Worm (Caenorhabditis elegans): ENCODE measurements around the gene F52C9.5.

DNA sequence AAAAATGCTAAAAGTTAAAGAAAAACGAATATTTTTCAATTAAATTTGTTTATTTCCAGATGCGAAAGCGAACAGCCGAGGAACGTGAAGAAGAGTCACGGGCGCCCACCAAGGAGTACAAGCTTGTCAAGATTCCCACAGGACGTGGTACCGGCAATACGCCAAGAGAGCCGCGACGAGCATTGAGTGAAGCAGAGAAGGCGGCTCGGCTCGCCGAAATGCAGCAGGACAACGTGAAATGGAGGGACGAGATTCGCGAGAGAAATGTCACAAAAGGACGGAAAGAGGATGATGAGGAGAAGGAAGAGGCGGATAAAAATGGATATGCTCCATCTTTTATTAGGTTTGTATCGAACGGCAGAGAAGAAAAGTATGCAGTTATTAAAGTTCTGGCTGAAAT lies 8.4 kb downstream of the F52C9.5 start:
- no peak for TF ChIP-seq gmeb-2 (tag; optimal IDR thresholded peaks at IDR 0.05)
- no peak for TF ChIP-seq ahr-1 (tag; optimal IDR thresholded peaks at IDR 0.05)
